Worm (Caenorhabditis elegans) whole organism, late embryonic: Measurements from ENCODE around the gene myrf-2.
A peak's percentile ranks its signal among the peaks of the same experiment; 100 is the strongest.

ENCODE experiments used
- C38D4.7 ChIP-seq: fragments of 200-800 bp; sonication (Bioruptor generic); optimal IDR thresholded peaks from 2 replicates; lab custom pipeline; 2018; ENCODE audit warnings: mild to moderate bottlenecking, missing genetic modification characterization, moderate library complexity, missing compliant biosample characterization
- F13H6.1 ChIP-seq: sonication (generic microtip); optimal IDR thresholded peaks from 2 replicates; lab custom pipeline; 2016; ENCODE audit warnings: missing genetic modification characterization, missing compliant biosample characterization
- K09A11.1 ChIP-seq: sonication (generic microtip); optimal IDR thresholded peaks from 2 replicates; lab custom pipeline; 2017; ENCODE audit warnings: antibody characterized with exemption, mild to moderate bottlenecking, missing genetic modification characterization, missing compliant biosample characterization; ENCODE audit not compliant: insufficient read depth
- T23F11.4 ChIP-seq: fragments of 200-800 bp; sonication (Bioruptor generic); optimal IDR thresholded peaks from 2 replicates; lab custom pipeline; 2018; ENCODE audit warnings: mild to moderate bottlenecking, missing genetic modification characterization, missing compliant biosample characterization
- Y22D7AL.16 ChIP-seq: sonication (generic microtip); optimal IDR thresholded peaks from 2 replicates; lab custom pipeline; 2016; ENCODE audit warnings: missing genetic modification characterization, missing compliant biosample characterization
- ahr-1 ChIP-seq: sonication (generic microtip); optimal IDR thresholded peaks from 2 replicates; lab custom pipeline; 2016; ENCODE audit warnings: missing genetic modification characterization, missing compliant biosample characterization
- ama-1 ChIP-seq: fragments of 150-350 bp; optimal IDR thresholded peaks from 2 replicates; lab custom pipeline; 2014
- ceh-14 ChIP-seq: sonication (generic microtip); optimal IDR thresholded peaks from 2 replicates; lab custom pipeline; 2016; ENCODE audit warnings: missing genotype, missing genetic modification characterization, missing compliant biosample characterization
- ceh-18 ChIP-seq: sonication (generic microtip); optimal IDR thresholded peaks from 2 replicates; lab custom pipeline; 2016; ENCODE audit warnings: missing genetic modification characterization, missing compliant biosample characterization
- ceh-19 ChIP-seq: fragments of 200-800 bp; sonication (Bioruptor generic); optimal IDR thresholded peaks from 2 replicates; lab custom pipeline; 2018; ENCODE audit warnings: mild to moderate bottlenecking, missing genetic modification characterization, missing compliant biosample characterization
- ceh-2 ChIP-seq: sonication (generic microtip); optimal IDR thresholded peaks from 2 replicates; lab custom pipeline; 2016; ENCODE audit warnings: missing genotype, missing genetic modification characterization, missing compliant biosample characterization
- ceh-24 ChIP-seq: sonication (generic microtip); optimal IDR thresholded peaks from 2 replicates; lab custom pipeline; 2016; ENCODE audit warnings: mild to moderate bottlenecking, missing genetic modification characterization, missing compliant biosample characterization
- ceh-30 ChIP-seq: fragments of 150-350 bp; optimal IDR thresholded peaks from 2 replicates; lab custom pipeline; 2014; ENCODE audit warnings: missing biosample characterization, missing genetic modification characterization
- ceh-31 ChIP-seq: sonication (generic microtip); optimal IDR thresholded peaks from 2 replicates; lab custom pipeline; 2016; ENCODE audit warnings: missing genetic modification characterization, missing compliant biosample characterization
- ceh-45 ChIP-seq: fragments of 200-800 bp; sonication (Bioruptor generic); IDR thresholded peaks from 2 replicates; pipeline ENCODE4 v1.3.6; 2022; ENCODE audit warnings: missing genetic modification reagents, missing genetic modification characterization, missing compliant biosample characterization
- ceh-6 ChIP-seq: fragments of 200-800 bp; sonication (Bioruptor generic); optimal IDR thresholded peaks from 2 replicates; lab custom pipeline; 2018; ENCODE audit warnings: mild to moderate bottlenecking, missing genetic modification characterization, missing compliant biosample characterization
- ceh-9 ChIP-seq: sonication (generic microtip); optimal IDR thresholded peaks from 2 replicates; lab custom pipeline; 2016; ENCODE audit warnings: mild to moderate bottlenecking, missing genetic modification characterization, inconsistent platforms, missing compliant biosample characterization
- che-1 ChIP-seq: sonication (generic microtip); optimal IDR thresholded peaks from 2 replicates; lab custom pipeline; 2016; ENCODE audit warnings: mild to moderate bottlenecking, missing genetic modification characterization, missing compliant biosample characterization
- dmd-4 ChIP-seq: sonication (generic microtip); optimal IDR thresholded peaks from 2 replicates; lab custom pipeline; 2016; ENCODE audit warnings: borderline replicate concordance, missing genetic modification characterization, missing compliant biosample characterization
- dve-1 ChIP-seq: sonication (generic microtip); optimal IDR thresholded peaks from 2 replicates; lab custom pipeline; 2017; ENCODE audit warnings: antibody characterized with exemption, mild to moderate bottlenecking, missing genetic modification characterization, missing compliant biosample characterization
- elt-2 ChIP-seq: sonication (generic microtip); optimal IDR thresholded peaks from 2 replicates; lab custom pipeline; 2016; ENCODE audit warnings: missing genetic modification reagents, missing genetic modification characterization, missing compliant biosample characterization
- eyg-1 ChIP-seq: sonication (generic microtip); optimal IDR thresholded peaks from 2 replicates; lab custom pipeline; 2016; ENCODE audit warnings: missing genotype, missing genetic modification characterization, missing compliant biosample characterization
- fax-1 ChIP-seq: sonication (generic microtip); optimal IDR thresholded peaks from 2 replicates; lab custom pipeline; 2016; ENCODE audit warnings: missing genotype, missing genetic modification characterization, missing compliant biosample characterization
- fkh-10 ChIP-seq: fragments of 150-350 bp; optimal IDR thresholded peaks from 2 replicates; lab custom pipeline; 2014; ENCODE audit warnings: missing biosample characterization, missing genetic modification reagents, missing genetic modification characterization
- fkh-6 ChIP-seq: sonication (generic microtip); optimal IDR thresholded peaks from 2 replicates; lab custom pipeline; 2016; ENCODE audit warnings: missing genetic modification characterization, missing compliant biosample characterization
- gmeb-2 ChIP-seq: sonication (generic microtip); optimal IDR thresholded peaks from 2 replicates; lab custom pipeline; 2016; ENCODE audit warnings: missing genetic modification characterization, inconsistent platforms, missing compliant biosample characterization
- hlh-13 ChIP-seq: fragments of 200-800 bp; sonication (Bioruptor generic); optimal IDR thresholded peaks from 2 replicates; lab custom pipeline; 2018; ENCODE audit warnings: mild to moderate bottlenecking, missing genetic modification characterization, missing compliant biosample characterization
- hlh-30 ChIP-seq: sonication (generic microtip); optimal IDR thresholded peaks from 2 replicates; lab custom pipeline; 2017; ENCODE audit warnings: antibody characterized with exemption, missing genetic modification characterization, missing compliant biosample characterization; ENCODE audit not compliant: insufficient read depth
- hlh-8 ChIP-seq: sonication (generic microtip); optimal IDR thresholded peaks from 2 replicates; lab custom pipeline; 2016; ENCODE audit warnings: missing genotype, missing genetic modification characterization, missing compliant biosample characterization
- lin-11 ChIP-seq: fragments of 200-800 bp; sonication (Bioruptor generic); optimal IDR thresholded peaks from 2 replicates; lab custom pipeline; 2018; ENCODE audit warnings: mild to moderate bottlenecking, missing genetic modification characterization, missing compliant biosample characterization
- madf-2 ChIP-seq: sonication (generic microtip); optimal IDR thresholded peaks from 2 replicates; lab custom pipeline; 2017; ENCODE audit warnings: missing genetic modification characterization, missing compliant biosample characterization
- nfya-1 ChIP-seq: sonication (generic microtip); optimal IDR thresholded peaks from 2 replicates; lab custom pipeline; 2017; ENCODE audit warnings: missing genetic modification characterization, mild to moderate bottlenecking, missing compliant biosample characterization, antibody characterized with exemption, moderate library complexity
- nhr-11 ChIP-seq: fragments of 150-350 bp; optimal IDR thresholded peaks from 2 replicates; lab custom pipeline; 2014; ENCODE audit warnings: missing biosample characterization, missing genetic modification characterization
- nhr-232 ChIP-seq: sonication (generic microtip); optimal IDR thresholded peaks from 2 replicates; lab custom pipeline; 2016; ENCODE audit warnings: missing genetic modification characterization, missing compliant biosample characterization
- odd-2 ChIP-seq: sonication (generic microtip); optimal IDR thresholded peaks from 2 replicates; lab custom pipeline; 2017; ENCODE audit warnings: antibody characterized with exemption, mild to moderate bottlenecking, missing genetic modification characterization, missing compliant biosample characterization
- pag-3 ChIP-seq: sonication (generic microtip); optimal IDR thresholded peaks from 2 replicates; lab custom pipeline; 2016; ENCODE audit warnings: missing compliant biosample characterization, missing genetic modification characterization, borderline replicate concordance
- pat-9 ChIP-seq: fragments of 200-800 bp; sonication (Bioruptor generic); optimal IDR thresholded peaks from 2 replicates; lab custom pipeline; 2018; ENCODE audit warnings: mild to moderate bottlenecking, missing genetic modification characterization, moderate library complexity, missing compliant biosample characterization
- pha-2 ChIP-seq: sonication (generic microtip); optimal IDR thresholded peaks from 2 replicates; lab custom pipeline; 2017; ENCODE audit warnings: mild to moderate bottlenecking, missing genetic modification characterization, missing compliant biosample characterization
- pqm-1 ChIP-seq: sonication (generic microtip); optimal IDR thresholded peaks from 2 replicates; lab custom pipeline; 2016; ENCODE audit warnings: missing genetic modification characterization, missing compliant biosample characterization
- rnt-1 ChIP-seq: sonication (generic microtip); optimal IDR thresholded peaks from 2 replicates; lab custom pipeline; 2016; ENCODE audit warnings: missing genetic modification characterization, missing compliant biosample characterization
- sdc-2 ChIP-seq: sonication (generic microtip); optimal IDR thresholded peaks from 2 replicates; lab custom pipeline; 2016; ENCODE audit warnings: missing genotype, missing genetic modification characterization, missing compliant biosample characterization
- sox-4 ChIP-seq: sonication (generic microtip); optimal IDR thresholded peaks from 2 replicates; lab custom pipeline; 2017; ENCODE audit warnings: mild to moderate bottlenecking, missing genetic modification characterization, inconsistent platforms, missing compliant biosample characterization
- syd-9 ChIP-seq: sonication (generic microtip); optimal IDR thresholded peaks from 2 replicates; lab custom pipeline; 2016; ENCODE audit warnings: mild to moderate bottlenecking, missing genetic modification characterization, moderate library complexity, missing compliant biosample characterization
- tbx-7 ChIP-seq: sonication (generic microtip); optimal IDR thresholded peaks from 2 replicates; lab custom pipeline; 2016; ENCODE audit warnings: missing genotype, missing genetic modification characterization, missing compliant biosample characterization
- ttx-3 ChIP-seq: sonication (generic microtip); optimal IDR thresholded peaks from 2 replicates; lab custom pipeline; 2016; ENCODE audit warnings: missing genetic modification reagents, missing genetic modification characterization, missing compliant biosample characterization
- unc-3 ChIP-seq, 2 experiments: fragments of 200-800 bp in 1 of 2; sonication (Bioruptor generic) in 1 of 2; sonication (generic microtip) in 1 of 2; conservative IDR thresholded peaks in 1 of 2; optimal IDR thresholded peaks in 1 of 2; 2 replicates each; pipeline versions ENCODE4 v1.3.6 to Lab custom; 2016 to 2022; ENCODE audit warnings: missing compliant biosample characterization in 2 of 2, missing genetic modification characterization in 2 of 2, missing genetic modification reagents in 1 of 2
- unc-55 ChIP-seq: sonication (generic microtip); optimal IDR thresholded peaks from 2 replicates; lab custom pipeline; 2017; ENCODE audit warnings: missing biosample characterization, missing genetic modification reagents, missing genetic modification characterization

The myrf-2 gene

DNA sequence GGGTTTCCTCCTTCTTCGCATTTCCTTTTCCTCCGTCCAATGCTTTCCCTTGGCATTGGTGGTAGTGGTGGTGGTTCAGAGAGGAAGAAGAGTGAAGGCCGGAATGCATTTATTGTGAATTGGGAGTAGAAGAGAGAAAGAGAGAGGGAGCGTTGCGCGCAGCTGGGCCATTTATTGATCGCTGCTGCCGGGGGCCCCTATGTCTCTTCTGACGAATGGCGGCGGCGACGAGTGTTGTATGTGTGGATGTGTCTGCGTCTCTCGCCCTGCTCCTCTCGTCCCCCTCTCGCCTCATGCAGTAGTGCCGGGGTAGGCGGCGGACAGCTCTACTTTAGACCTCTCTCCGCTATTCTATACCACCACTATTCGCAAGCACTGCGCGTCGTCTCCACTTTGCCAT, 47.6 kb downstream of the myrf-2 start, which contains the start of gene unc-115 (continued):
- TF ChIP-seq che-1 (tag; lab: Kevin White, UChicago) = peak; percentile 3
- TF ChIP-seq unc-3 (GFP tag; conservative IDR thresholded peaks at IDR 0.05; lab: Robert Waterston, UW) = no peak
- peak; percentile 39 for TF ChIP-seq unc-3 (tag; optimal IDR thresholded peaks at IDR 0.05; lab: Kevin White, UChicago)
- peak; percentile 81 for TF ChIP-seq sdc-2 (tag; lab: Kevin White, UChicago)
- peak; percentile 75 for TF ChIP-seq rnt-1 (tag; lab: Kevin White, UChicago)
- no peak for TF ChIP-seq ceh-6 (GFP tag; lab: Kevin White, UChicago)
- no peak for TF ChIP-seq fax-1
- no peak for TF ChIP-seq nhr-11 (tag; lab: Kevin White, UChicago)
- no peak for TF ChIP-seq elt-2
- TF ChIP-seq tbx-7 (tag; lab: Kevin White, UChicago) = peak; percentile 14
- TF ChIP-seq madf-2 (tag; lab: Kevin White, UChicago) = peak; percentile 25
- TF ChIP-seq K09A11.1 = peak; percentile 17
- no peak for TF ChIP-seq lin-11 (tag; lab: Kevin White, UChicago)
- TF ChIP-seq pag-3 = peak; percentile 39
- TF ChIP-seq pha-2 (tag; lab: Kevin White, UChicago) = peak; percentile 50
- no peak for TF ChIP-seq ahr-1 (tag; lab: Kevin White, UChicago)
- TF ChIP-seq odd-2 (tag; lab: Kevin White, UChicago) = no peak
- peak; percentile 50 for TF ChIP-seq nhr-232
- TF ChIP-seq ceh-31 = peak; percentile 94
- TF ChIP-seq sox-4 (tag; lab: Kevin White, UChicago) = no peak
- TF ChIP-seq ceh-24 (tag; lab: Kevin White, UChicago) = no peak
- TF ChIP-seq ceh-2 (tag; lab: Kevin White, UChicago) = peak; percentile 64
- TF ChIP-seq nfya-1 (tag; lab: Kevin White, UChicago) = peak; percentile 96
- peak; percentile 86 for TF ChIP-seq ceh-14 (tag; lab: Kevin White, UChicago)
- no peak for TF ChIP-seq ceh-45
- no peak for TF ChIP-seq ceh-30 (tag; lab: Kevin White, UChicago)
- TF ChIP-seq fkh-6 (tag; lab: Kevin White, UChicago) = peak; percentile 35
- peak; percentile 49 for TF ChIP-seq hlh-8
- TF ChIP-seq unc-55 (GFP tag; lab: Kevin White, UChicago) = peak; percentile 96
- TF ChIP-seq dmd-4 = peak; percentile 12

- TF ChIP-seq ceh-18 (peak; percentile 49), ttx-3 (tag; lab: Kevin White, UChicago) (peak; percentile 28), ceh-45 (0 out of 2 replicates have a peak, but pooled peaks have one; percentile 49), nhr-11 (tag; lab: Kevin White, UChicago) (no peak), unc-3 (GFP tag; conservative IDR thresholded peaks at IDR 0.05; lab: Robert Waterston, UW) (0 out of 2 replicates have a peak, but pooled peaks have one; percentile 25), unc-3 (tag; optimal IDR thresholded peaks at IDR 0.05; lab: Kevin White, UChicago) (no peak), ceh-9 (tag; lab: Kevin White, UChicago) (no peak), ceh-30 (tag; lab: Kevin White, UChicago) (no peak), dve-1 (tag; lab: Kevin White, UChicago) (peak; percentile 38), fax-1 (peak; percentile 8), fkh-10 (GFP tag; lab: Kevin White, UChicago) (no peak), C38D4.7 (GFP tag; lab: Kevin White, UChicago) (peak; percentile 15), fkh-6 (tag; lab: Kevin White, UChicago) (no peak), syd-9 (peak; percentile 41), tbx-7 (tag; lab: Kevin White, UChicago) (no peak), che-1 (tag; lab: Kevin White, UChicago) (peak; percentile 54), elt-2 (peak; percentile 36), hlh-30 (no peak), sdc-2 (tag; lab: Kevin White, UChicago) (peak; percentile 17), Y22D7AL.16 (tag; lab: Kevin White, UChicago) (peak; percentile 14), ceh-19 (GFP tag; lab: Kevin White, UChicago) (peak; percentile 8), pqm-1 (tag; lab: Kevin White, UChicago) (peak; percentile 46), gmeb-2 (tag; lab: Kevin White, UChicago) (peak; percentile 47), sox-4 (tag; lab: Kevin White, UChicago) (peak; percentile 53), eyg-1 (tag; lab: Kevin White, UChicago) (no peak), pat-9 (tag; lab: Kevin White, UChicago) (peak; percentile 53), hlh-13 (GFP tag; lab: Kevin White, UChicago) (peak; percentile 1), lin-11 (tag; lab: Kevin White, UChicago) (no peak), ceh-31 (no peak), T23F11.4 (GFP tag; lab: Kevin White, UChicago) (no peak), odd-2 (tag; lab: Kevin White, UChicago) (no peak), F13H6.1 (peak; percentile 22), ama-1 (no peak), nfya-1 (tag; lab: Kevin White, UChicago) (no peak)
These were observed 49.2 kb downstream of the myrf-2 start for ce11 chrX:10145011-10145410.
